Worm (Caenorhabditis elegans): ENCODE results near the gene gst-5.
"Not testable (repeated sequence)": the region's sequence is repeated elsewhere in the genome, so short reads cannot be mapped to it uniquely, and the experiment has no call there.

gst-5 gene

DNA sequence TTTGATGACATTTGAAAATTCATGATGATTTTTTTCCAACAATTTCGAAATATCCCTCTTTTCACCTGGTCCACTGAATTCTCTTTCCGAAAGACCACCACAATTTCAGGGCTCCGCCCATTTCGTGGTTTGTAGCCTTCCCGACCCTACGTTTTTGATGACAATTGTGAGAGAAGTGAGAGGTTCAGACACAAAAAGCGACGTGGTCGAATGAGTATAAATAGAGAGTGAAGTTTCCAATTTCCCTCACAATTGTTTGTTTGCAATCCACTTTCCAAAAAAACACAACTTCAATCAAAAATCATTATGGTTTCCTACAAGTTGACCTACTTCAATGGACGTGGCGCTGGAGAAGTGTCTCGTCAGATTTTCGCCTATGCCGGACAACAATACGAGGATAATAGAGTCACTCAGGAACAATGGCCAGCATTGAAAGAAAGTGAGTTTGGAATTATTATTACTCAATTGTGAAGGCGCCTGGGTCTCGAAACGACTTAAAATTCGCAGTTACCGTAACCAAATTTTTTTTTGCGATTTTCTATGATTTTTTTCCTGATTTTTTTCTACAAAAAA lies at the start of gene gst-5:
Gene gst-5 (plus strand): TSS at position 246 of the 573 bp plus-strand sequence.
- no peak for TF ChIP-seq lin-13 (GFP tag; optimal IDR thresholded peaks at IDR 0.05)
- TF ChIP-seq nhr-25 (tag; optimal IDR thresholded peaks at IDR 0.05; ENCODE audit: borderline replicate concordance, insufficient read depth): no peak
- peak; percentile 31; the same call in 1 of the 2 replicates for TF ChIP-seq hmg-1.1 (GFP tag; IDR thresholded peaks at IDR 0.05)
- TF ChIP-seq nhr-28 (tag; optimal IDR thresholded peaks at IDR 0.05): peak; percentile 98
- TF ChIP-seq unc-62 (GFP tag; optimal IDR thresholded peaks at IDR 0.05 in 1 of 2): peak in 1 of 2 experiments; percentile 31
- no peak for TF ChIP-seq unc-62 (tag; optimal IDR thresholded peaks at IDR 0.05)
- TF ChIP-seq nhr-77 (tag; optimal IDR thresholded peaks at IDR 0.05): peak; percentile 1
- no peak for TF ChIP-seq mdl-1 (tag; optimal IDR thresholded peaks at IDR 0.05)
- TF ChIP-seq T20F7.1 (GFP tag; optimal IDR thresholded peaks at IDR 0.05): no peak
- TF ChIP-seq lir-3 (tag; optimal IDR thresholded peaks at IDR 0.05): no peak
- TF ChIP-seq pha-4 (GFP tag; IDR thresholded peaks at IDR 0.05): 0 out of 2 replicates have a peak, but pooled peaks have one; percentile 11
- no peak for TF ChIP-seq pha-4 (tag; optimal IDR thresholded peaks at IDR 0.05)
- TF ChIP-seq nhr-76 (tag; optimal IDR thresholded peaks at IDR 0.05): no peak
- TF ChIP-seq skn-1 (tag; optimal IDR thresholded peaks at IDR 0.05): no peak
- TF ChIP-seq unc-39 (tag; optimal IDR thresholded peaks at IDR 0.05): no peak
- TF ChIP-seq attf-4 (tag; optimal IDR thresholded peaks at IDR 0.05): no peak
- TF ChIP-seq nhr-11 (tag; optimal IDR thresholded peaks at IDR 0.05): peak; percentile 58
- peak; percentile 37 for TF ChIP-seq hlh-11 (tag; optimal IDR thresholded peaks at IDR 0.05)
- TF ChIP-seq pqm-1 (tag; optimal IDR thresholded peaks at IDR 0.05): peak; percentile 38
- TF ChIP-seq mxl-3 (GFP tag; optimal IDR thresholded peaks at IDR 0.05): peak; percentile 92
- no peak for TF ChIP-seq daf-16 (GFP tag; optimal IDR thresholded peaks at IDR 0.05)
- TF ChIP-seq daf-16 (tag; optimal IDR thresholded peaks at IDR 0.05): peak; percentile 68
- TF ChIP-seq aha-1 (tag): no peak
- TF ChIP-seq nhr-102 (tag; optimal IDR thresholded peaks at IDR 0.05): peak; percentile 55
- TF ChIP-seq dmd-6 (GFP tag; IDR thresholded peaks at IDR 0.05): peak; percentile 24; the same call in 1 of the 2 replicates

DNA sequence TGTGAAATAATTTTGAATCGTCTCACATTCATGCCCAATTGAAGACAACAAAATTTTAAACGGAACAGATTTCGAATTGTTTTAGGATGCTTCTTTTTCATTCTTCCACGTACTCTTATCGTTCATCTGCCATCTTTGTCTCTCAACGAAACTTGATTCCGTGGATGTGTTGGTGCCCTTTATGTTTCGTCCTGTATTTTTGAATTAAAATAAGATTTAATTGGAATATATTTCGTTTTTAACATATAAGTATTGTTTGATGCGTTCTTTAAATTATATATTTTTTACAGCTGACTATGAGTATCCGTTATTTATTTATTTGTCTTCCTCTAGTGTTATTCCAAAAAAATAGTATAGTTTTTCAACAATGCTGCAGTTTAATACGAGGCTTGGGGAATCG lies 48.0 kb upstream of the gst-5 start, which contains the start of gene gly-1:
Gene gly-1 (minus strand): TSS at position 101 of the 400 bp plus-strand sequence.
- TF ChIP-seq ZK546.5 (tag; optimal IDR thresholded peaks at IDR 0.05) (no peak), daf-8 (GFP tag; IDR thresholded peaks at IDR 0.05) (no peak), nhr-11 (tag; optimal IDR thresholded peaks at IDR 0.05) (no peak), nhr-77 (tag; optimal IDR thresholded peaks at IDR 0.05) (no peak), ceh-44 (GFP tag; IDR thresholded peaks at IDR 0.05) (no peak), ZK337.2 (GFP tag; IDR thresholded peaks at IDR 0.05) (no peak), mep-1 (tag; optimal IDR thresholded peaks at IDR 0.05) (no peak), T26A8.4 (GFP tag; IDR thresholded peaks at IDR 0.05) (no peak), duxl-1 (tag; optimal IDR thresholded peaks at IDR 0.05; ENCODE audit: poor library complexity) (no peak), aha-1 (tag) (no peak), daf-19 (GFP tag; conservative IDR thresholded peaks at IDR 0.05) (no peak), unc-130 (GFP tag; optimal IDR thresholded peaks at IDR 0.05) (no peak), hlh-30 (tag; optimal IDR thresholded peaks at IDR 0.05; ENCODE audit: insufficient read depth) (no peak), ama-1 (optimal IDR thresholded peaks at IDR 0.05) (no peak), spr-3 (GFP tag; optimal IDR thresholded peaks at IDR 0.05) (no peak), zip-11 (GFP tag; IDR thresholded peaks at IDR 0.05) (no peak), tag-97 (GFP tag; IDR thresholded peaks at IDR 0.05) (no peak), attf-4 (tag; optimal IDR thresholded peaks at IDR 0.05) (no peak), unc-62 (GFP tag; optimal IDR thresholded peaks at IDR 0.05 in 1 of 2) (no peak), unc-62 (tag; optimal IDR thresholded peaks at IDR 0.05) (no peak)

DNA sequence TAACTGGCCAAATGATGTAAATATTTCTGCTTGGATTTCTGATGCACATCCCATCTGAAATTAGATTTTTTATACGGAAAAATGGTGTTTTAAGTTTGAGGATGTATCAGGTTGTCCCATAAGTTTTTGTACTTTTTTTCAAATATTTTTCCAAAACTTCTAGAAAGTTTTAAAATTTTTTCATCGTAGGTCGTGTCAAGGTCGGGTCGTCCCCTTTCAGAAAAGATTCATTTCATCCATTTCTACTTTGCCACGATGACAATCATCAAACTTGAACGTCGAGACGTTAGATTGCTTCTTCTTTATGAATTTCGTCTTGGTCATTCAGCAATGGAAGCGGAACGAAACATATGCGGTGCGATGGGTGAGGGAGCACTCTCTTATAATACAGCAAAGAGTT lies 45.8 kb upstream of the gst-5 start, which contains the start of gene sra-12:
Gene sra-12 (minus strand): TSS at position 101 of the 400 bp plus-strand sequence.
- TF ChIP-seq nhr-76 (tag; optimal IDR thresholded peaks at IDR 0.05); nhr-41 (GFP tag; IDR thresholded peaks at IDR 0.05); hlh-30 (tag; optimal IDR thresholded peaks at IDR 0.05; ENCODE audit: insufficient read depth): not testable (repeated sequence)
